Fruit fly (Drosophila melanogaster): ENCODE data around the gene CG14195.
A peak's percentile ranks its signal among the peaks of the same experiment; 100 is the strongest.

dm6 chrX:19225304-19225640, 13.4 kb upstream of the CG14195 start:
- TF ChIP-seq Eip75B (GFP tag; optimal IDR thresholded peaks at IDR 0.05) = no peak
- no peak for TF ChIP-seq CG4318 (GFP tag; optimal IDR thresholded peaks at IDR 0.05)
- no peak for TF ChIP-seq cyc (GFP tag; optimal IDR thresholded peaks at IDR 0.05)
- peak; percentile 28 for TF ChIP-seq spab (GFP tag; optimal IDR thresholded peaks at IDR 0.05)
- TF ChIP-seq Blimp-1 (GFP tag; optimal IDR thresholded peaks at IDR 0.05) = no peak
- TF ChIP-seq CG6276 (GFP tag; optimal IDR thresholded peaks at IDR 0.05) = no peak
- no peak for TF ChIP-seq Hr39 (GFP tag; optimal IDR thresholded peaks at IDR 0.05)
- TF ChIP-seq CG6808 (GFP tag; optimal IDR thresholded peaks at IDR 0.05) = no peak

All from whole organism, prepupa.